Fruit fly (Drosophila melanogaster): ENCODE data around the gene Miro.
A peak's percentile ranks its signal among the peaks of the same experiment; 100 is the strongest.

The Miro gene

dm6 chr3R:24047226-24047976 lies 8.8 kb upstream of the Miro start, which contains the start of gene CG5986 (continued):
- TF ChIP-seq Med (GFP tag) (peak; percentile 72), tna (GFP tag; IDR thresholded peaks at IDR 0.05; ENCODE audit: partially characterized antibody) (peak; percentile 32; the same call in 1 of the 2 replicates), Fer1 (GFP tag; optimal IDR thresholded peaks at IDR 0.05) (no peak), chinmo (GFP tag; IDR thresholded peaks at IDR 0.05; ENCODE audit: partially characterized antibody) (0 out of 4 replicates have a peak, but pooled peaks have one; percentile 39), fu2 (GFP tag; optimal IDR thresholded peaks at IDR 0.05) (no peak), Adf1 (GFP tag; IDR thresholded peaks at IDR 0.05) (peak; percentile 30; the same call in 1 of the 2 replicates), Drgx (GFP tag; IDR thresholded peaks at IDR 0.05) (peak; percentile 72), CG15479 (GFP tag; optimal IDR thresholded peaks at IDR 0.05) (peak; percentile 46), sug (tag; optimal IDR thresholded peaks at IDR 0.05) (peak; percentile 6), Dfd (GFP tag; optimal IDR thresholded peaks at IDR 0.05) (peak in 1 of 2 experiments; percentile 17), bsh (GFP tag; optimal IDR thresholded peaks at IDR 0.05) (peak in 1 of 2 experiments; percentile 36), z (GFP tag; IDR thresholded peaks at IDR 0.05) (peak; percentile 13; the same call in 1 of the 3 replicates), CG2116 (GFP tag; optimal IDR thresholded peaks at IDR 0.05) (peak; percentile 53), pzg (GFP tag; optimal IDR thresholded peaks at IDR 0.05) (peak; percentile 1), ERR (GFP tag; optimal IDR thresholded peaks at IDR 0.05) (peak; percentile 64), crol (GFP tag; IDR thresholded peaks at IDR 0.05) (peak; percentile 86), CG17385 (GFP tag; optimal IDR thresholded peaks at IDR 0.05) (peak; percentile 57), CG31365 (tag; optimal IDR thresholded peaks at IDR 0.05) (peak; percentile 38), CG18599 (GFP tag; optimal IDR thresholded peaks at IDR 0.05) (peak; percentile 3), grau (tag; optimal IDR thresholded peaks at IDR 0.05) (no peak), insv (GFP tag; optimal IDR thresholded peaks at IDR 0.05) (peak in 1 of 2 experiments; percentile 5), pros (GFP tag; optimal IDR thresholded peaks at IDR 0.05) (peak; percentile 86), CG10543 (GFP tag; optimal IDR thresholded peaks at IDR 0.05) (peak; percentile 19), az2 (GFP tag; optimal IDR thresholded peaks at IDR 0.05) (no peak)

- no peak for TF ChIP-seq HmgZ (tag; optimal IDR thresholded peaks at IDR 0.05)
- no peak for TF ChIP-seq CG4404 (GFP tag; IDR thresholded peaks at IDR 0.05)
- no peak for TF ChIP-seq crp (GFP tag; optimal IDR thresholded peaks at IDR 0.05)
- TF ChIP-seq chinmo (GFP tag; IDR thresholded peaks at IDR 0.05; ENCODE audit: partially characterized antibody): 0 out of 4 replicates have a peak, but pooled peaks have one; percentile 26
- TF ChIP-seq tio (GFP tag; optimal IDR thresholded peaks at IDR 0.05): no peak
- TF ChIP-seq CG8089 (GFP tag; optimal IDR thresholded peaks at IDR 0.05): no peak
- no peak for TF ChIP-seq Pdp1 (GFP tag; optimal IDR thresholded peaks at IDR 0.05)
- no peak for TF ChIP-seq CG11504 (tag; optimal IDR thresholded peaks at IDR 0.05)
- TF ChIP-seq CG4730 (GFP tag; IDR thresholded peaks at IDR 0.05): no peak
- no peak for TF ChIP-seq H2.0 (GFP tag; IDR thresholded peaks at IDR 0.05)
- TF ChIP-seq CG10654 (GFP tag; optimal IDR thresholded peaks at IDR 0.05): no peak
- TF ChIP-seq HmgD (GFP tag; optimal IDR thresholded peaks at IDR 0.05): no peak
- TF ChIP-seq CG31388 (GFP tag; optimal IDR thresholded peaks at IDR 0.05): no peak
- no peak for TF ChIP-seq CG6791 (GFP tag; IDR thresholded peaks at IDR 0.05; ENCODE audit: partially characterized antibody)
- no peak for TF ChIP-seq exex (tag; optimal IDR thresholded peaks at IDR 0.05)
- no peak for TF ChIP-seq gce (GFP tag; IDR thresholded peaks at IDR 0.05)
- TF ChIP-seq CG6689 (GFP tag; IDR thresholded peaks at IDR 0.05): 0 out of 2 replicates have a peak, but pooled peaks have one; percentile 13
- TF ChIP-seq stwl (tag; optimal IDR thresholded peaks at IDR 0.05): no peak
- no peak for TF ChIP-seq CG7745 (tag; optimal IDR thresholded peaks at IDR 0.05)
- peak in 1 of 2 experiments; percentile 6 for TF ChIP-seq insv (GFP tag; optimal IDR thresholded peaks at IDR 0.05)
- no peak for TF ChIP-seq abd-A (tag; optimal IDR thresholded peaks at IDR 0.05)
- no peak for TF ChIP-seq CG6765 (GFP tag; optimal IDR thresholded peaks at IDR 0.05)
- TF ChIP-seq grn (GFP tag; optimal IDR thresholded peaks at IDR 0.05): no peak
- TF ChIP-seq amos (GFP tag; IDR thresholded peaks at IDR 0.05; ENCODE audit: partially characterized antibody): peak; percentile 16; the same call in 1 of the 2 replicates
- no peak for TF ChIP-seq CG9215 (GFP tag; IDR thresholded peaks at IDR 0.05)
Measured at dm6 chr3R:24046580-24047225, 8.1 kb upstream of the Miro start.

Data from whole organism, embryonic.